Worm (Caenorhabditis elegans): ENCODE data around the gene sdz-33.
A peak's percentile ranks its signal among the peaks of the same experiment; 100 is the strongest.

The sdz-33 gene

DNA sequence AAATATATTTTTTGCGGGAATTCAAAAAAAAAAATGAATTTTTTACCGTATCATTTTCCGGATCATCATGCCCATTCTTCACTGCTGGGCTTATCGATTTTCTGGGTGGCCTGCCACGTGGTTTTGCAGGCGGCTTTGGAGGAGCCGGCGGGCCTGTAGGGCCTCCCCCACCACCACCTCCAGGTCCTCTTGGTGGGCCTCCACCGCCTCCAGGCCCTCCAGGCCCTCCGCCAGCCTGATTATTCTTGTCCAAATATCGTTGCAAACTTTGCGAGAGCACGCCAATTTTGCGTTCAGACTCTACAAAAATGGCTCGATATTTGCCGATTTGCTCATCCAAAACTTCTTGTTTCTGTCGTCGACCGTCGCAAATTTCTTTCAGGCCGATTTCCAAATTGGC lies 43.8 kb downstream of the sdz-33 start:
- TF ChIP-seq set-16 (GFP tag; IDR thresholded peaks at IDR 0.05) = peak; percentile 92
- no peak for TF ChIP-seq F26F4.8 (GFP tag; conservative IDR thresholded peaks at IDR 0.05)
- no peak for TF ChIP-seq dmd-6 (GFP tag; IDR thresholded peaks at IDR 0.05)

DNA sequence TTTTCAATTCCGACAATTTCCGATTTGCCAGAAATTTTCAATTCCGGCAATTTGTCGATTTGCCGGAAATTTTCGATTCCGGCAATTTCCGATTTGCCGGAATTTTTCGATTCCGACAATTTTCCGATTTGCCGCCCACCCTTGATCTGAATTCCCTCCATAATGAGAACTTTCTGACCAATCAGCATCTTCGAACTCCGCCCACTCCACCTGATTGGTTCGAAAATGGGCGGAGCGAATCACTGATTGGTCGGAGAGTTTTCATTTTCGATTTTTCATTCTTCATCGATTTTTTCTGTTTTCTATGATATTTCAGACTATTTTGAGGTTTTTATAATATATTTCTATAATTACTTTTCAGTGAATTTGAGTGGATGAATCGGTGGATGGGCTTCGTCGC lies 46.9 kb downstream of the sdz-33 start:
- no peak for TF ChIP-seq gei-8 (GFP tag; optimal IDR thresholded peaks at IDR 0.05)
- no peak for TF ChIP-seq egl-43 (GFP tag; IDR thresholded peaks at IDR 0.05)
- TF ChIP-seq set-16 (GFP tag; IDR thresholded peaks at IDR 0.05) = no peak
- TF ChIP-seq hlh-30 (tag; optimal IDR thresholded peaks at IDR 0.05; ENCODE audit: insufficient read depth) = no peak
- TF ChIP-seq aha-1 (tag) = no peak
- no peak for TF ChIP-seq ztf-11 (tag; optimal IDR thresholded peaks at IDR 0.05)
- no peak for TF ChIP-seq nhr-42 (GFP tag; IDR thresholded peaks at IDR 0.05)
- TF ChIP-seq sdz-12 (GFP tag; optimal IDR thresholded peaks at IDR 0.05) = no peak
- no peak for TF ChIP-seq daf-19 (GFP tag; conservative IDR thresholded peaks at IDR 0.05)
- no peak for TF ChIP-seq nhr-237 (tag; optimal IDR thresholded peaks at IDR 0.05)
- TF ChIP-seq lin-15B (tag; optimal IDR thresholded peaks at IDR 0.05) = no peak
- no peak for TF ChIP-seq nhr-76 (tag; optimal IDR thresholded peaks at IDR 0.05)

All from whole organism, L4 larva.